Worm (Caenorhabditis elegans) whole organism, L2 larva: ENCODE results near the gene ZC132.3.
"Not testable (repeated sequence)": the region's sequence is repeated elsewhere in the genome, so short reads cannot be mapped to it uniquely, and the experiment has no call there.

ENCODE experiments used
- F13H6.1 ChIP-seq: sonication (generic microtip); optimal IDR thresholded peaks from 2 replicates; lab custom pipeline; 2016; ENCODE audit warnings: missing genetic modification characterization, missing compliant biosample characterization
- ceh-82 ChIP-seq: fragments of 150-350 bp; optimal IDR thresholded peaks from 2 replicates; lab custom pipeline; 2014; ENCODE audit warnings: missing biosample characterization, missing genetic modification characterization
- egl-27 ChIP-seq: sonication (generic microtip); optimal IDR thresholded peaks from 3 replicates; lab custom pipeline; 2017; ENCODE audit warnings: missing biosample characterization, missing genetic modification reagents, missing genetic modification characterization
- elt-3 ChIP-seq: sonication (generic microtip); optimal IDR thresholded peaks from 2 replicates; lab custom pipeline; 2017; ENCODE audit warnings: missing biosample characterization, missing genetic modification characterization
- fos-1 ChIP-seq: fragments of 150-350 bp; optimal IDR thresholded peaks from 2 replicates; lab custom pipeline; 2014; ENCODE audit warnings: missing biosample characterization, missing genetic modification characterization
- lsy-2 ChIP-seq, 2 experiments: fragments of 150-350 bp in 1 of 2; sonication (generic microtip) in 1 of 2; optimal IDR thresholded peaks; 2 replicates each; lab custom pipeline; 2014 to 2017; ENCODE audit warnings: missing biosample characterization in 2 of 2, missing genetic modification characterization in 2 of 2
- nhr-77 ChIP-seq: fragments of 150-350 bp; optimal IDR thresholded peaks from 2 replicates; lab custom pipeline; 2014; ENCODE audit warnings: missing biosample characterization, missing genetic modification characterization
- sem-4 ChIP-seq: fragments of 150-350 bp; optimal IDR thresholded peaks from 2 replicates; lab custom pipeline; 2014; ENCODE audit warnings: missing biosample characterization, missing genetic modification reagents, missing genetic modification characterization
- sma-9 ChIP-seq, 2 experiments: fragments of 150-350 bp in 1 of 2; sonication (generic microtip) in 1 of 2; optimal IDR thresholded peaks; 2 replicates each; lab custom pipeline; 2014 to 2016; ENCODE audit warnings: missing genetic modification characterization in 2 of 2, mild to moderate bottlenecking in 1 of 2, missing biosample characterization in 1 of 2, missing compliant biosample characterization in 1 of 2, missing genetic modification reagents in 1 of 2, moderate library complexity in 1 of 2
- unc-55 ChIP-seq: fragments of 150-350 bp; sonication (generic microtip); optimal IDR thresholded peaks from 3 replicates; lab custom pipeline; 2014; ENCODE audit warnings: missing biosample characterization, missing genetic modification reagents, missing genetic modification characterization
- unc-62 ChIP-seq: fragments of 150-350 bp; optimal IDR thresholded peaks from 2 replicates; lab custom pipeline; 2014; ENCODE audit warnings: missing biosample characterization, missing genetic modification reagents, missing genetic modification characterization
- ztf-11 ChIP-seq: sonication (generic microtip); optimal IDR thresholded peaks from 2 replicates; lab custom pipeline; 2017; ENCODE audit warnings: missing biosample characterization, missing genetic modification characterization

ce11 chrV:4278735-4279134, 20.9 kb downstream of the ZC132.3 start, which contains the start of gene srt-20:
- not testable (repeated sequence) for TF ChIP-seq sma-9 (GFP tag; optimal IDR thresholded peaks at IDR 0.05; lab: Kevin White, UChicago); sma-9 (tag; optimal IDR thresholded peaks at IDR 0.05; lab: Kevin White, UChicago); nhr-77 (tag; lab: Kevin White, UChicago); ztf-11; fos-1 (tag; lab: Kevin White, UChicago); lsy-2 (tag; optimal IDR thresholded peaks at IDR 0.05; lab: Kevin White, UChicago); unc-62 (GFP tag; lab: Kevin White, UChicago); elt-3 (tag; lab: Kevin White, UChicago); ceh-82 (tag; lab: Kevin White, UChicago); egl-27 (tag; lab: Kevin White, UChicago); unc-55 (GFP tag; lab: Kevin White, UChicago); F13H6.1; sem-4 (tag; lab: Kevin White, UChicago)
